Worm (Caenorhabditis elegans) whole organism, L3 larva: ENCODE results near the gene ucp-4.

Experiments used
- R02D3.7 ChIP-seq: fragments of 150-350 bp; optimal IDR thresholded peaks from 2 replicates; lab custom pipeline; 2014; ENCODE audit warnings: missing biosample characterization, missing genetic modification characterization
- ZK546.5 ChIP-seq: sonication (generic microtip); optimal IDR thresholded peaks from 2 replicates; lab custom pipeline; 2017; ENCODE audit warnings: missing biosample characterization, missing genetic modification characterization
- ama-1 ChIP-seq: fragments of 150-350 bp; optimal IDR thresholded peaks from 2 replicates; lab custom pipeline; 2018
- ceh-16 ChIP-seq: sonication (generic microtip); optimal IDR thresholded peaks from 2 replicates; lab custom pipeline; 2017; ENCODE audit warnings: missing biosample characterization, missing genetic modification characterization
- ceh-28 ChIP-seq: fragments of 150-350 bp; optimal IDR thresholded peaks from 2 replicates; lab custom pipeline; 2014; ENCODE audit warnings: missing biosample characterization, missing genetic modification reagents, missing genetic modification characterization
- ceh-82 ChIP-seq: fragments of 150-350 bp; optimal IDR thresholded peaks from 2 replicates; lab custom pipeline; 2014; ENCODE audit warnings: missing biosample characterization, missing genetic modification characterization
- daf-12 ChIP-seq: fragments of 150-350 bp; optimal IDR thresholded peaks from 2 replicates; lab custom pipeline; 2014; ENCODE audit warnings: missing biosample characterization, missing genetic modification reagents, missing genetic modification characterization
- egl-27 ChIP-seq: sonication (generic microtip); optimal IDR thresholded peaks from 4 replicates; lab custom pipeline; 2017; ENCODE audit warnings: missing biosample characterization, missing genetic modification reagents, missing genetic modification characterization
- elt-1 ChIP-seq: fragments of 150-350 bp; optimal IDR thresholded peaks from 2 replicates; lab custom pipeline; 2014; ENCODE audit warnings: missing biosample characterization, missing genetic modification characterization
- elt-2 ChIP-seq: sonication (generic microtip); optimal IDR thresholded peaks from 2 replicates; lab custom pipeline; 2016; ENCODE audit warnings: missing genetic modification reagents, mild to moderate bottlenecking, missing genetic modification characterization, missing compliant biosample characterization
- elt-3 ChIP-seq, 3 experiments: fragments of 150-350 bp in 1 of 3; sonication (generic microtip) in 2 of 3; optimal IDR thresholded peaks; 2 replicates in 2 of 3; 4 replicates in 1 of 3; lab custom pipeline; 2014 to 2017; ENCODE audit warnings: missing biosample characterization in 3 of 3, missing genetic modification characterization in 3 of 3
- fkh-10 ChIP-seq: sonication (generic microtip); optimal IDR thresholded peaks from 2 replicates; lab custom pipeline; 2017; ENCODE audit warnings: missing biosample characterization, missing genetic modification reagents, missing genetic modification characterization
- fos-1 ChIP-seq: fragments of 150-350 bp; optimal IDR thresholded peaks from 2 replicates; lab custom pipeline; 2014; ENCODE audit warnings: missing biosample characterization, missing genetic modification characterization
- hmg-11 ChIP-seq: sonication (generic microtip); optimal IDR thresholded peaks from 2 replicates; lab custom pipeline; 2016; ENCODE audit warnings: missing genetic modification characterization, missing compliant biosample characterization
- jun-1 ChIP-seq: fragments of 150-350 bp; optimal IDR thresholded peaks from 2 replicates; lab custom pipeline; 2014; ENCODE audit warnings: missing biosample characterization, missing genetic modification reagents, missing genetic modification characterization
- lin-15B ChIP-seq: fragments of 150-350 bp; optimal IDR thresholded peaks from 2 replicates; lab custom pipeline; 2014; ENCODE audit warnings: missing biosample characterization, missing genetic modification characterization
- lin-39 ChIP-seq: fragments of 150-350 bp; optimal IDR thresholded peaks from 2 replicates; lab custom pipeline; 2018; ENCODE audit warnings: missing biosample characterization, missing genetic modification reagents, missing genetic modification characterization
- lsy-12 ChIP-seq: sonication (generic microtip); optimal IDR thresholded peaks from 2 replicates; lab custom pipeline; 2016; ENCODE audit warnings: mild to moderate bottlenecking, missing genetic modification characterization, missing compliant biosample characterization
- mdl-1 ChIP-seq: fragments of 150-350 bp; optimal IDR thresholded peaks from 2 replicates; lab custom pipeline; 2014; ENCODE audit warnings: missing biosample characterization, missing genetic modification characterization
- mml-1 ChIP-seq: fragments of 150-350 bp; sonication (generic microtip); optimal IDR thresholded peaks from 3 replicates; lab custom pipeline; 2014; ENCODE audit warnings: missing biosample characterization, missing genetic modification characterization
- nfya-1 ChIP-seq: sonication (generic microtip); optimal IDR thresholded peaks from 2 replicates; lab custom pipeline; 2017; ENCODE audit warnings: missing genetic modification characterization, mild to moderate bottlenecking, missing compliant biosample characterization, antibody characterized with exemption, moderate library complexity; ENCODE audit not compliant: insufficient read depth
- nhr-11 ChIP-seq: fragments of 150-350 bp; optimal IDR thresholded peaks from 2 replicates; lab custom pipeline; 2014; ENCODE audit warnings: missing biosample characterization, missing genetic modification characterization
- nhr-12 ChIP-seq: fragments of 150-350 bp; optimal IDR thresholded peaks from 2 replicates; lab custom pipeline; 2014; ENCODE audit warnings: missing biosample characterization, missing genetic modification characterization
- nhr-237 ChIP-seq: fragments of 150-350 bp; optimal IDR thresholded peaks from 2 replicates; lab custom pipeline; 2014; ENCODE audit warnings: missing biosample characterization, missing genetic modification characterization
- nhr-25 ChIP-seq: sonication (generic microtip); optimal IDR thresholded peaks from 2 replicates; lab custom pipeline; 2017; ENCODE audit warnings: missing biosample characterization, missing genetic modification characterization
- nhr-28 ChIP-seq: fragments of 150-350 bp; optimal IDR thresholded peaks from 2 replicates; lab custom pipeline; 2014; ENCODE audit warnings: missing biosample characterization, missing genetic modification characterization
- nhr-43 ChIP-seq: sonication (generic microtip); optimal IDR thresholded peaks from 2 replicates; lab custom pipeline; 2016; ENCODE audit warnings: mild to moderate bottlenecking, missing genetic modification characterization, missing compliant biosample characterization; ENCODE audit not compliant: poor library complexity, severe bottlenecking
- nhr-67 ChIP-seq: fragments of 150-350 bp; optimal IDR thresholded peaks from 2 replicates; lab custom pipeline; 2014; ENCODE audit warnings: missing biosample characterization, missing genetic modification characterization
- nhr-76 ChIP-seq: fragments of 150-350 bp; sonication (generic microtip); optimal IDR thresholded peaks from 5 replicates; lab custom pipeline; 2014; ENCODE audit warnings: missing biosample characterization, missing genetic modification characterization
- nhr-77 ChIP-seq: fragments of 150-350 bp; optimal IDR thresholded peaks from 2 replicates; lab custom pipeline; 2014; ENCODE audit warnings: missing biosample characterization, missing genetic modification characterization
- pha-4 ChIP-seq: fragments of 150-350 bp; optimal IDR thresholded peaks from 2 replicates; lab custom pipeline; 2014; ENCODE audit warnings: missing biosample characterization, missing genetic modification reagents, missing genetic modification characterization
- pqm-1 ChIP-seq: fragments of 150-350 bp; optimal IDR thresholded peaks from 2 replicates; lab custom pipeline; 2017; ENCODE audit warnings: missing biosample characterization, missing genetic modification characterization, inconsistent platforms
- sea-2 ChIP-seq: fragments of 150-350 bp; sonication (generic microtip); optimal IDR thresholded peaks from 4 replicates; lab custom pipeline; 2014; ENCODE audit warnings: missing biosample characterization, missing genetic modification reagents, missing genetic modification characterization
- skn-1 ChIP-seq: fragments of 150-350 bp; optimal IDR thresholded peaks from 2 replicates; lab custom pipeline; 2014; ENCODE audit warnings: missing biosample characterization, missing genetic modification characterization
- snpc-4 ChIP-seq: fragments of 150-350 bp; optimal IDR thresholded peaks from 2 replicates; lab custom pipeline; 2014; ENCODE audit warnings: missing biosample characterization, missing genetic modification characterization
- tbx-2 ChIP-seq: sonication (generic microtip); optimal IDR thresholded peaks from 2 replicates; lab custom pipeline; 2016; ENCODE audit warnings: mild to moderate bottlenecking, missing genetic modification characterization, missing compliant biosample characterization
- unc-39 ChIP-seq: sonication (generic microtip); optimal IDR thresholded peaks from 4 replicates; lab custom pipeline; 2017; ENCODE audit warnings: missing biosample characterization, missing genetic modification characterization
- unc-62 ChIP-seq: fragments of 150-350 bp; sonication (generic microtip); optimal IDR thresholded peaks from 4 replicates; lab custom pipeline; 2014; ENCODE audit warnings: missing biosample characterization, missing genetic modification reagents, missing genetic modification characterization
- ztf-11 ChIP-seq: fragments of 150-350 bp; optimal IDR thresholded peaks from 2 replicates; lab custom pipeline; 2014; ENCODE audit warnings: missing biosample characterization, missing genetic modification characterization

Gene ucp-4

ce11 chrV:9316970-9317369, 17.1 kb upstream of the ucp-4 start:
- TF ChIP-seq fkh-10 (GFP tag; lab: Kevin White, UChicago) (peak; percentile 59), nhr-67 (tag; lab: Kevin White, UChicago) (no peak)

DNA sequence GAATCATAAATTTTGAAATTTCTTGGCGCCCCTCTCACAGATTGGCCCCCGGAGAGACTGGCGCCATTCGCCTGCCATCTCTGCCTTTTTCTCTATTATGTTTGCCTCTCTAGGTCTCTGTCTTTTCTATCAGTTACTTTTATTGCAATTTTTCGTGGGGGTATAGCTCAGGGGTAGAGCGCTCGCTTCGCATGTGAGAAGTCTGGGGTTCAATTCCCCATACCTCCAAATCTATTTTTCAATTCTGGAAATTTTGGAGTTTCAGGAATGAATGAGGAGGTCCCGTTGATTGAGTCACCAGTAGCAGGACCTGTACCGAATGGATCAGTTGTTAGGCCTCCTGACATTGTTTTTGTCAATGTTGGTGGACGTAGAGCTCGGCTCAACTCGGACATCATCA, 16.1 kb upstream of the ucp-4 start, which contains the start of gene kvs-3:
kvs-3 (plus strand) TSS at position 266 of the 400 bp plus-strand sequence.
- peak; percentile 29 for TF ChIP-seq egl-27 (tag; lab: Kevin White, UChicago)
- TF ChIP-seq nhr-76, result peak; percentile 2
- peak; percentile 65 for TF ChIP-seq lin-39
- no peak for TF ChIP-seq sea-2 (GFP tag; lab: Kevin White, UChicago)
- TF ChIP-seq elt-1 (tag; lab: Kevin White, UChicago), result peak; percentile 22
- peak; percentile 37 for TF ChIP-seq lsy-12 (tag; lab: Kevin White, UChicago)
- TF ChIP-seq elt-2 (tag; lab: Kevin White, UChicago), result peak; percentile 49
- TF ChIP-seq jun-1 (tag; lab: Kevin White, UChicago), result no peak
- TF ChIP-seq mdl-1, result no peak
- TF ChIP-seq pha-4 (tag; lab: Kevin White, UChicago), result no peak
- peak; percentile 81 for TF ChIP-seq hmg-11 (tag; lab: Kevin White, UChicago)
- TF ChIP-seq nhr-28 (tag; lab: Kevin White, UChicago), result no peak
- peak; percentile 51 for TF ChIP-seq tbx-2 (tag; lab: Kevin White, UChicago)
- peak; percentile 2 for TF ChIP-seq R02D3.7 (tag; lab: Kevin White, UChicago)
- peak; percentile 49 for TF ChIP-seq nfya-1 (tag; lab: Kevin White, UChicago)
- no peak for TF ChIP-seq daf-12 (tag; lab: Kevin White, UChicago)
- no peak for TF ChIP-seq nhr-12 (tag; lab: Kevin White, UChicago)
- no peak for TF ChIP-seq nhr-237 (tag; lab: Kevin White, UChicago)
- peak; percentile 19 for TF ChIP-seq nhr-77 (tag; lab: Kevin White, UChicago)

- TF ChIP-seq daf-12 (tag; lab: Kevin White, UChicago), result no peak
- peak; percentile 13 for TF ChIP-seq elt-2 (tag; lab: Kevin White, UChicago)
- TF ChIP-seq tbx-2 (tag; lab: Kevin White, UChicago), result no peak
These were observed 12.9 kb upstream of the ucp-4 start, which contains the start of gene F44A2.7 for ce11 chrV:9321185-9321584. Gene F44A2.7, plus strand, starts transcription at chrV:9321485.

DNA sequence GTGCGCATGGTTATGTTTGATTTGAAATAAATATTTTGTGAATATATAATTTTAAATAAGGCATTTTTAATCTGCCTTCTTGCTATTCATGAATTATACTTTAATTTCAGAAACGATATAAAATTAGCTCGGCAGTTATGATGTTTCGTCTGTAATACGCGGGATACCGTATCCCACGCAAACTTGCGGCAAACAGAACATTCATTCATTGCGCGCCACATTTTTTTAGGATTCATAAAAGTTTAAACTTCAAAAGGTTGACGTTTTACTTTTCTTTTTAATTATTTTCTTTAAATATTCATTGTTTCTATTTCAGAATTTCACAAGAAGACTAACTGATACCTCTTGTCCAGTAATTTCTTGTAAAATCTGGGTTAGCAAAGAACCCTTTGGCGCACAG, 11.2 kb upstream of the ucp-4 start, which contains the start of gene tag-153:
tag-153 (plus strand) TSS at position 200 of the 400 bp plus-strand sequence.
- no peak for TF ChIP-seq lin-15B (tag; lab: Kevin White, UChicago)
- no peak for TF ChIP-seq pha-4 (tag; lab: Kevin White, UChicago)
- no peak for TF ChIP-seq nhr-77 (tag; lab: Kevin White, UChicago)
- TF ChIP-seq lsy-12 (tag; lab: Kevin White, UChicago), result no peak
- TF ChIP-seq ZK546.5 (tag; lab: Kevin White, UChicago), result no peak
- no peak for TF ChIP-seq nfya-1 (tag; lab: Kevin White, UChicago)
- TF ChIP-seq sea-2 (GFP tag; lab: Kevin White, UChicago), result no peak
- TF ChIP-seq mml-1 (tag; lab: Kevin White, UChicago), result no peak
- no peak for TF ChIP-seq fos-1 (tag; lab: Kevin White, UChicago)
- TF ChIP-seq elt-3 (tag; optimal IDR thresholded peaks at IDR 0.05; lab: Kevin White, UChicago), result no peak
- TF ChIP-seq nhr-76, result no peak
- no peak for TF ChIP-seq pqm-1 (tag; lab: Kevin White, UChicago)
- no peak for TF ChIP-seq ama-1 (lab: Kevin White, UChicago)
- no peak for TF ChIP-seq ztf-11 (tag; lab: Kevin White, UChicago)
- no peak for TF ChIP-seq nhr-12 (tag; lab: Kevin White, UChicago)
- no peak for TF ChIP-seq ceh-82 (tag; lab: Kevin White, UChicago)
- TF ChIP-seq egl-27 (tag; lab: Kevin White, UChicago), result no peak
- no peak for TF ChIP-seq R02D3.7 (tag; lab: Kevin White, UChicago)
- no peak for TF ChIP-seq jun-1 (tag; lab: Kevin White, UChicago)
- no peak for TF ChIP-seq nhr-28 (tag; lab: Kevin White, UChicago)

- peak; percentile 14 for TF ChIP-seq pha-4 (tag; lab: Kevin White, UChicago)
- no peak for TF ChIP-seq nhr-11 (tag; lab: Kevin White, UChicago)
- no peak for TF ChIP-seq fkh-10 (GFP tag; lab: Kevin White, UChicago)
- peak; percentile 65 for TF ChIP-seq nhr-25 (tag; lab: Kevin White, UChicago)
- no peak for TF ChIP-seq nhr-76
- TF ChIP-seq elt-2 (tag; lab: Kevin White, UChicago), result peak; percentile 20
- no peak for TF ChIP-seq tbx-2 (tag; lab: Kevin White, UChicago)
- TF ChIP-seq ztf-11 (tag; lab: Kevin White, UChicago), result no peak
- TF ChIP-seq nhr-43 (tag; lab: Kevin White, UChicago), result no peak
- TF ChIP-seq sea-2 (GFP tag; lab: Kevin White, UChicago), result no peak
- TF ChIP-seq ceh-16 (tag; lab: Kevin White, UChicago), result no peak
- TF ChIP-seq snpc-4 (tag; lab: Kevin White, UChicago), result no peak
- no peak for TF ChIP-seq nhr-12 (tag; lab: Kevin White, UChicago)
- TF ChIP-seq unc-39, result no peak
- TF ChIP-seq fos-1 (tag; lab: Kevin White, UChicago), result no peak
- no peak for TF ChIP-seq elt-3 (tag; optimal IDR thresholded peaks at IDR 0.05; lab: Kevin White, UChicago)
- no peak for TF ChIP-seq lsy-12 (tag; lab: Kevin White, UChicago)
- no peak for TF ChIP-seq lin-15B (tag; lab: Kevin White, UChicago)
- TF ChIP-seq unc-62 (GFP tag; lab: Kevin White, UChicago), result no peak
- TF ChIP-seq ama-1 (lab: Kevin White, UChicago), result no peak
- no peak for TF ChIP-seq skn-1 (tag; lab: Kevin White, UChicago)
- no peak for TF ChIP-seq ceh-28 (tag; lab: Kevin White, UChicago)
- no peak for TF ChIP-seq ZK546.5 (tag; lab: Kevin White, UChicago)
These were observed 9.9 kb upstream of the ucp-4 start for ce11 chrV:9324167-9324566.
